Fruit fly (Drosophila melanogaster) whole organism, embryonic: Measurements from ENCODE around the gene Sur-8.

Experiments
- Atf6 ChIP-seq: fragments of 200-800 bp; sonication (Bioruptor generic); IDR thresholded peaks from 2 replicates; pipeline ENCODE4 v1.3.6; 2022; ENCODE audit warnings: missing biosample characterization, missing genetic modification characterization
- B-H1 ChIP-seq: fragments of 200-800 bp; sonication (Bioruptor generic); IDR thresholded peaks from 3 replicates; pipeline ENCODE4 v1.3.6; 2022; ENCODE audit warnings: missing biosample characterization, missing genetic modification characterization
- Blimp-1 ChIP-seq: fragments of 200-800 bp; sonication (Bioruptor generic); optimal IDR thresholded peaks from 3 replicates; lab custom pipeline; 2018; ENCODE audit warnings: missing biosample characterization, missing genetic modification characterization, mild to moderate bottlenecking, moderate library complexity, missing genetic modification reagents
- CG11504 ChIP-seq: fragments of 200-800 bp; sonication (Bioruptor generic); optimal IDR thresholded peaks from 3 replicates; lab custom pipeline; 2019; ENCODE audit warnings: missing biosample characterization, mild to moderate bottlenecking, missing genetic modification characterization, moderate library complexity
- CG12071 ChIP-seq: fragments of 200-800 bp; sonication (Bioruptor generic); optimal IDR thresholded peaks from 3 replicates; lab custom pipeline; 2018; ENCODE audit warnings: missing biosample characterization, mild to moderate bottlenecking, missing genetic modification characterization
- CG13894 ChIP-seq: fragments of 200-800 bp; sonication (Bioruptor generic); optimal IDR thresholded peaks from 3 replicates; lab custom pipeline; 2018; ENCODE audit warnings: missing biosample characterization, mild to moderate bottlenecking, missing genetic modification characterization, moderate library complexity
- CG14050 ChIP-seq: fragments of 200-800 bp; sonication (Bioruptor generic); IDR thresholded peaks from 3 replicates; pipeline ENCODE4 v1.3.6; 2022; ENCODE audit warnings: missing biosample characterization, missing genetic modification characterization
- CG14860 ChIP-seq: fragments of 200-800 bp; sonication (Bioruptor generic); IDR thresholded peaks from 3 replicates; pipeline ENCODE4 v1.3.6; 2022; ENCODE audit warnings: missing biosample characterization, missing genetic modification characterization; ENCODE audit not compliant: partially characterized antibody
- CG15479 ChIP-seq: fragments of 200-800 bp; sonication (Bioruptor generic); optimal IDR thresholded peaks from 3 replicates; lab custom pipeline; 2019; ENCODE audit warnings: missing biosample characterization, mild to moderate bottlenecking, missing genetic modification characterization, moderate library complexity
- CG1602 ChIP-seq: fragments of 200-800 bp; sonication (Bioruptor generic); optimal IDR thresholded peaks from 3 replicates; lab custom pipeline; 2016; ENCODE audit warnings: missing biosample characterization, missing genetic modification characterization
- CG17385 ChIP-seq: fragments of 200-800 bp; sonication (Bioruptor generic); optimal IDR thresholded peaks from 3 replicates; lab custom pipeline; 2018; ENCODE audit warnings: missing biosample characterization, mild to moderate bottlenecking, missing genetic modification characterization
- CG17802 ChIP-seq: fragments of 200-800 bp; sonication (Bioruptor generic); optimal IDR thresholded peaks from 2 replicates; lab custom pipeline; 2018; ENCODE audit warnings: missing biosample characterization, mild to moderate bottlenecking, missing genetic modification characterization, moderate library complexity
- CG18619 ChIP-seq: fragments of 200-800 bp; sonication (Bioruptor generic); optimal IDR thresholded peaks from 3 replicates; lab custom pipeline; 2017; ENCODE audit warnings: missing biosample characterization, mild to moderate bottlenecking, missing genetic modification characterization
- CG2199 ChIP-seq: fragments of 200-800 bp; sonication (Bioruptor generic); IDR thresholded peaks from 3 replicates; pipeline ENCODE4 v1.3.6; 2022; ENCODE audit warnings: missing biosample characterization, missing genetic modification characterization
- CG3407 ChIP-seq: fragments of 200-800 bp; sonication (Bioruptor generic); optimal IDR thresholded peaks from 2 replicates; lab custom pipeline; 2018; ENCODE audit warnings: missing biosample characterization, mild to moderate bottlenecking, missing genetic modification characterization
- CG4328 ChIP-seq: fragments of 200-800 bp; sonication (Bioruptor generic); optimal IDR thresholded peaks from 3 replicates; lab custom pipeline; 2017; ENCODE audit warnings: missing biosample characterization, missing genetic modification reagents, missing genetic modification characterization
- CG4730 ChIP-seq: fragments of 200-800 bp; sonication (Bioruptor generic); IDR thresholded peaks from 2 replicates; pipeline ENCODE4 v1.3.6; 2022; ENCODE audit warnings: missing biosample characterization, missing genetic modification characterization
- CG9215 ChIP-seq: fragments of 200-800 bp; sonication (Bioruptor generic); IDR thresholded peaks from 2 replicates; pipeline ENCODE4 v1.3.6; 2022; ENCODE audit warnings: missing biosample characterization, missing genetic modification characterization
- CoRest ChIP-seq: fragments of 200-800 bp; sonication (Bioruptor generic); optimal IDR thresholded peaks from 3 replicates; lab custom pipeline; 2018; ENCODE audit warnings: missing biosample characterization, mild to moderate bottlenecking, missing genetic modification characterization, moderate library complexity
- Dip2 ChIP-seq: fragments of 200-800 bp; sonication (Bioruptor generic); IDR thresholded peaks from 2 replicates; pipeline ENCODE4 v1.3.6; 2022; ENCODE audit warnings: missing biosample characterization, missing genetic modification characterization
- Doc3 ChIP-seq: fragments of 200-800 bp; sonication (Bioruptor generic); IDR thresholded peaks from 3 replicates; pipeline ENCODE4 v1.3.6; 2022; ENCODE audit warnings: missing biosample characterization, missing genetic modification characterization; ENCODE audit not compliant: partially characterized antibody
- Dref ChIP-seq: fragments of 200-800 bp; sonication (Bioruptor generic); IDR thresholded peaks from 2 replicates; pipeline ENCODE4 v1.3.6; 2022; ENCODE audit warnings: missing biosample characterization, missing genetic modification characterization
- Ets97D ChIP-seq: fragments of 200-800 bp; sonication (Bioruptor generic); optimal IDR thresholded peaks from 3 replicates; lab custom pipeline; 2016; ENCODE audit warnings: missing biosample characterization, missing genetic modification characterization
- Hey ChIP-seq: fragments of 200-800 bp; sonication (Bioruptor generic); optimal IDR thresholded peaks from 3 replicates; lab custom pipeline; 2018; ENCODE audit warnings: missing biosample characterization, mild to moderate bottlenecking, missing genetic modification characterization
- Poxn ChIP-seq: fragments of 200-800 bp; sonication (Bioruptor generic); IDR thresholded peaks from 2 replicates; pipeline ENCODE4 v1.3.6; 2022; ENCODE audit warnings: missing biosample characterization, missing genetic modification characterization
- Spps ChIP-seq: fragments of 200-800 bp; sonication (Bioruptor generic); optimal IDR thresholded peaks from 2 replicates; lab custom pipeline; 2018; ENCODE audit warnings: missing biosample characterization, mild to moderate bottlenecking, missing genetic modification characterization
- corto ChIP-seq: fragments of 200-800 bp; sonication (Bioruptor generic); optimal IDR thresholded peaks from 2 replicates; lab custom pipeline; 2016; ENCODE audit warnings: missing biosample characterization, mild to moderate bottlenecking, missing genetic modification characterization, moderate library complexity
- crp ChIP-seq, 2 experiments: fragments of 200-800 bp; sonication (Bioruptor generic); optimal IDR thresholded peaks; 2 replicates in 1 of 2; 3 replicates in 1 of 2; lab custom pipeline; 2017; ENCODE audit warnings: missing biosample characterization in 2 of 2, missing genetic modification characterization in 2 of 2, mild to moderate bottlenecking in 1 of 2, moderate library complexity in 1 of 2
- dimm ChIP-seq: fragments of 200-800 bp; sonication (Bioruptor generic); IDR thresholded peaks from 2 replicates; pipeline ENCODE4 v1.3.6; 2022; ENCODE audit warnings: missing biosample characterization, missing genetic modification characterization
- fd102C ChIP-seq: fragments of 200-800 bp; sonication (Bioruptor generic); optimal IDR thresholded peaks from 2 replicates; lab custom pipeline; 2018; ENCODE audit warnings: missing biosample characterization, mild to moderate bottlenecking, missing genetic modification characterization, moderate library complexity
- inv ChIP-seq: fragments of 200-800 bp; sonication (Bioruptor generic); IDR thresholded peaks from 2 replicates; pipeline ENCODE4 v1.3.6; 2022; ENCODE audit warnings: missing biosample characterization, missing genetic modification characterization; ENCODE audit not compliant: partially characterized antibody
- jing ChIP-seq: fragments of 200-800 bp; sonication (Bioruptor generic); optimal IDR thresholded peaks from 2 replicates; lab custom pipeline; 2018; ENCODE audit warnings: missing biosample characterization, mild to moderate bottlenecking, missing genetic modification characterization
- kay ChIP-seq: fragments of 200-800 bp; sonication (Bioruptor generic); optimal IDR thresholded peaks from 2 replicates; lab custom pipeline; 2016; ENCODE audit warnings: missing biosample characterization, missing genetic modification characterization
- lbe ChIP-seq: fragments of 200-800 bp; sonication (Bioruptor generic); optimal IDR thresholded peaks from 2 replicates; lab custom pipeline; 2016; ENCODE audit warnings: missing biosample characterization, mild to moderate bottlenecking, missing genetic modification characterization
- nerfin-2 ChIP-seq: fragments of 200-800 bp; sonication (Bioruptor generic); IDR thresholded peaks from 2 replicates; pipeline ENCODE4 v1.3.6; 2022; ENCODE audit warnings: missing biosample characterization, missing genetic modification characterization; ENCODE audit not compliant: partially characterized antibody
- oc ChIP-seq: fragments of 200-800 bp; sonication (Bioruptor generic); optimal IDR thresholded peaks from 2 replicates; lab custom pipeline; 2018; ENCODE audit warnings: missing biosample characterization, mild to moderate bottlenecking, missing genetic modification characterization, moderate library complexity
- odd ChIP-seq: fragments of 200-800 bp; sonication (Bioruptor generic); optimal IDR thresholded peaks from 2 replicates; lab custom pipeline; 2017; ENCODE audit warnings: missing biosample characterization, mild to moderate bottlenecking, missing genetic modification characterization
- onecut ChIP-seq: fragments of 200-800 bp; sonication (Bioruptor generic); IDR thresholded peaks from 2 replicates; pipeline ENCODE4 v1.3.6; 2022; ENCODE audit warnings: missing biosample characterization, missing genetic modification characterization
- org-1 ChIP-seq: fragments of 200-800 bp; sonication (Bioruptor generic); optimal IDR thresholded peaks from 2 replicates; lab custom pipeline; 2017; ENCODE audit warnings: missing biosample characterization, missing genetic modification characterization
- phol ChIP-seq: fragments of 200-800 bp; sonication (Bioruptor generic); optimal IDR thresholded peaks from 3 replicates; lab custom pipeline; 2018; ENCODE audit warnings: missing biosample characterization, mild to moderate bottlenecking, missing genetic modification characterization, moderate library complexity
- repo ChIP-seq: fragments of 200-800 bp; sonication (Bioruptor generic); optimal IDR thresholded peaks from 2 replicates; lab custom pipeline; 2016; ENCODE audit warnings: missing biosample characterization, missing genetic modification characterization
- sc ChIP-seq, 3 experiments: fragments of >200 bp in 2 of 3; fragments of 200-800 bp in 1 of 3; sonication (Bioruptor generic) in 1 of 3; optimal IDR thresholded peaks; 2 replicates in 2 of 3; 3 replicates in 1 of 3; lab custom pipeline; 2017; ENCODE audit warnings: mild to moderate bottlenecking in 1 of 3, missing biosample characterization in 1 of 3, missing genetic modification characterization in 1 of 3, missing genetic modification reagents in 1 of 3
- slbo ChIP-seq: fragments of 200-800 bp; sonication (Bioruptor generic); IDR thresholded peaks from 2 replicates; pipeline ENCODE4 v1.3.6; 2022; ENCODE audit warnings: missing biosample characterization, missing genetic modification characterization
- sr ChIP-seq: fragments of 200-800 bp; sonication (Bioruptor generic); IDR thresholded peaks from 3 replicates; pipeline ENCODE4 v1.3.6; 2022; ENCODE audit warnings: missing biosample characterization, missing genetic modification characterization
- z ChIP-seq: fragments of 200-800 bp; sonication (Bioruptor generic); IDR thresholded peaks from 3 replicates; pipeline ENCODE4 v1.3.6; 2022; ENCODE audit warnings: missing biosample characterization, missing genetic modification characterization
- zfh1 ChIP-seq: fragments of 200-800 bp; sonication (Bioruptor generic); IDR thresholded peaks from 3 replicates; pipeline ENCODE4 v1.3.6; 2022; ENCODE audit warnings: missing biosample characterization, missing genetic modification characterization

Sur-8 gene

dm6 chr3R:17391313-17391845 is 10.9 kb downstream of the Sur-8 start, which contains the start of the genes Brf and sds22 (continued):
- TF ChIP-seq inv (GFP tag; lab: Robert Waterston, UW) (peak; percentile 68; the same call in 1 of the 2 replicates), CoRest (tag; lab: Kevin White, UChicago) (peak; percentile 98), CG12071 (GFP tag; lab: Kevin White, UChicago) (peak; percentile 72), Atf6 (peak; percentile 93), zfh1 (GFP tag; lab: Robert Waterston, UW) (peak; percentile 95), CG4730 (peak; percentile 90), sr (GFP tag; lab: Robert Waterston, UW) (peak; percentile 48; the same call in 2 of the 3 replicates), CG2199 (GFP tag; lab: Robert Waterston, UW) (peak; percentile 70; the same call in 1 of the 3 replicates), CG17385 (GFP tag; lab: Kevin White, UChicago) (peak; percentile 99)

dm6 chr3R:17386168-17386819 is 16.0 kb downstream of the Sur-8 start:
- TF ChIP-seq Doc3 (GFP tag; lab: Robert Waterston, UW): no peak
- TF ChIP-seq CG14050 (GFP tag; lab: Robert Waterston, UW): peak; percentile 68
- TF ChIP-seq fd102C (GFP tag; lab: Kevin White, UChicago): no peak
- peak; percentile 51 for TF ChIP-seq CG17802 (tag; lab: Kevin White, UChicago)
- TF ChIP-seq CG12071 (GFP tag; lab: Kevin White, UChicago): peak; percentile 67
- no peak for TF ChIP-seq Dref (GFP tag; lab: Robert Waterston, UW)
- peak; percentile 84 for TF ChIP-seq phol
- no peak for TF ChIP-seq nerfin-2 (GFP tag; lab: Robert Waterston, UW)
- no peak for TF ChIP-seq odd
- TF ChIP-seq dimm: 0 out of 2 replicates have a peak, but pooled peaks have one; percentile 24
- peak; percentile 39 for TF ChIP-seq oc (tag; lab: Kevin White, UChicago)
- TF ChIP-seq B-H1 (GFP tag; lab: Robert Waterston, UW): peak; percentile 74
- no peak for TF ChIP-seq sc (optimal IDR thresholded peaks at IDR 0.05; lab: Kevin White, UChicago)
- TF ChIP-seq sc (GFP tag; optimal IDR thresholded peaks at IDR 0.05; lab: Kevin White, UChicago): peak; percentile 59
- TF ChIP-seq CG13894 (tag; lab: Kevin White, UChicago): no peak
- TF ChIP-seq CG1602 (GFP tag; lab: Kevin White, UChicago): peak; percentile 45
- TF ChIP-seq slbo (GFP tag; lab: Robert Waterston, UW): peak; percentile 59
- TF ChIP-seq jing (GFP tag; lab: Kevin White, UChicago): peak; percentile 40
- TF ChIP-seq CG14860 (GFP tag; lab: Robert Waterston, UW): no peak
- no peak for TF ChIP-seq CG9215 (GFP tag; lab: Robert Waterston, UW)
- no peak for TF ChIP-seq z
- TF ChIP-seq CG3407: peak; percentile 66
- no peak for TF ChIP-seq crp (GFP tag; optimal IDR thresholded peaks at IDR 0.05; lab: Kevin White, UChicago)
- TF ChIP-seq org-1: peak; percentile 8
- no peak for TF ChIP-seq kay (GFP tag; lab: Kevin White, UChicago)
- TF ChIP-seq onecut (GFP tag; lab: Robert Waterston, UW): peak; percentile 100
- TF ChIP-seq Dip2 (GFP tag; lab: Robert Waterston, UW): no peak
- TF ChIP-seq Poxn (GFP tag; lab: Robert Waterston, UW): no peak
- peak; percentile 82 for TF ChIP-seq Blimp-1 (GFP tag; lab: Kevin White, UChicago)
- TF ChIP-seq CG4328 (GFP tag; lab: Kevin White, UChicago): peak; percentile 42
- no peak for TF ChIP-seq Ets97D (GFP tag; lab: Kevin White, UChicago)
- TF ChIP-seq corto (GFP tag; lab: Kevin White, UChicago): no peak
- no peak for TF ChIP-seq CG15479 (GFP tag; lab: Kevin White, UChicago)
- peak; percentile 85 for TF ChIP-seq CG11504 (tag; lab: Kevin White, UChicago)
- TF ChIP-seq Hey (tag; lab: Kevin White, UChicago): no peak
- 0 out of 3 replicates have a peak, but pooled peaks have one; percentile 18 for TF ChIP-seq sr (GFP tag; lab: Robert Waterston, UW)
- TF ChIP-seq repo: peak; percentile 23
- TF ChIP-seq Spps (tag; lab: Kevin White, UChicago): peak; percentile 42
- peak; percentile 57 for TF ChIP-seq lbe
- TF ChIP-seq CG17385 (GFP tag; lab: Kevin White, UChicago): peak; percentile 64
- TF ChIP-seq CG18619 (GFP tag; lab: Kevin White, UChicago): peak; percentile 43
